Worm (Caenorhabditis elegans): ENCODE measurements around the gene lgc-23.
A peak's percentile ranks its signal among the peaks of the same experiment; 100 is the strongest.

lgc-23 gene

ce11 chrX:12068250-12068649 lies 3.2 kb downstream of the lgc-23 start, which contains the start of gene lgc-24:
TSS of gene lgc-24 (plus strand) at chrX:12068550.
- TF ChIP-seq Y55F3AM.14 (GFP tag; optimal IDR thresholded peaks at IDR 0.05) = no peak
- no peak for TF ChIP-seq lin-13 (GFP tag; optimal IDR thresholded peaks at IDR 0.05)
- TF ChIP-seq ama-1 (optimal IDR thresholded peaks at IDR 0.05) = no peak
- TF ChIP-seq unc-39 (tag; optimal IDR thresholded peaks at IDR 0.05) = no peak
- no peak for TF ChIP-seq nhr-12 (tag; optimal IDR thresholded peaks at IDR 0.05)
- no peak for TF ChIP-seq ZK546.5 (tag; optimal IDR thresholded peaks at IDR 0.05)
- TF ChIP-seq ztf-1 (GFP tag; conservative IDR thresholded peaks at IDR 0.05) = no peak

- TF ChIP-seq fos-1 (tag; optimal IDR thresholded peaks at IDR 0.05) (no peak), peb-1 (tag; optimal IDR thresholded peaks at IDR 0.05) (no peak), nhr-25 (tag; optimal IDR thresholded peaks at IDR 0.05) (no peak), elt-3 (tag; optimal IDR thresholded peaks at IDR 0.05) (no peak), Y55F3AM.14 (GFP tag; optimal IDR thresholded peaks at IDR 0.05) (no peak)
Observed at ce11 chrX:12073764-12074163, 8.8 kb downstream of the lgc-23 start, which contains the start of gene tmem-145. TSS of gene tmem-145 (minus strand) at chrX:12073864.

ce11 chrX:12080581-12081162 lies 15.7 kb downstream of the lgc-23 start:
- TF ChIP-seq unc-55 (GFP tag; optimal IDR thresholded peaks at IDR 0.05) = peak; percentile 59
- no peak for TF ChIP-seq elt-3 (tag; optimal IDR thresholded peaks at IDR 0.05)
- TF ChIP-seq sem-4 (tag; optimal IDR thresholded peaks at IDR 0.05) = peak; percentile 58
- TF ChIP-seq mab-5 (tag; optimal IDR thresholded peaks at IDR 0.05) = peak; percentile 14
- TF ChIP-seq blmp-1 (tag; optimal IDR thresholded peaks at IDR 0.05; ENCODE audit: insufficient read depth) = peak; percentile 80
- peak; percentile 26 for TF ChIP-seq sma-9 (GFP tag; optimal IDR thresholded peaks at IDR 0.05)
- no peak for TF ChIP-seq sma-9 (tag; optimal IDR thresholded peaks at IDR 0.05)
- no peak for TF ChIP-seq unc-39 (tag; optimal IDR thresholded peaks at IDR 0.05)
- peak; percentile 69 for TF ChIP-seq nhr-25 (tag; optimal IDR thresholded peaks at IDR 0.05)
- TF ChIP-seq F13H6.1 (tag; optimal IDR thresholded peaks at IDR 0.05) = peak; percentile 15
- peak; percentile 55 for TF ChIP-seq nhr-129 (tag; optimal IDR thresholded peaks at IDR 0.05)
- TF ChIP-seq snpc-4 (tag; optimal IDR thresholded peaks at IDR 0.05) = no peak
- TF ChIP-seq gmeb-1 (tag; optimal IDR thresholded peaks at IDR 0.05) = no peak
- no peak for TF ChIP-seq crh-2 (tag; optimal IDR thresholded peaks at IDR 0.05)

DNA sequence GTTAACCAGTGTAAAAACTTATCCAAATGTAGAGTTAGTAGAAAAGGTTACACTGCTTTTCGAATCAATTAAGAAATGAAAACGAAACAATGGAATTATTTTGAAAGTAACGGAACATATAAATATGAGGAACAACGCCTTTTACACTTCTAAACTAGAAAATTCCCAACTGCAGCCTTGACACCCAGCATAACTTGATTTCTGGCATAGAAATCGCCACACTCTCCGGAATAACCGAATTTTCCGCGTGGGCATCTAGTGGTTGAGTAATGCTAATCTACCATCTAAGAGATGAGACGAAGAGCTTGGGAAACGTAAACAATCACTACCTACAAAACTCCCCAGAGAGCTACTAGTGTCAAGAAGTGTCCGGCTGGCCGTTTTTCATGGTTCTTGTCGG lies 16.2 kb downstream of the lgc-23 start:
- TF ChIP-seq mab-5 (tag; optimal IDR thresholded peaks at IDR 0.05) (no peak), F13H6.1 (tag; optimal IDR thresholded peaks at IDR 0.05) (no peak)

DNA sequence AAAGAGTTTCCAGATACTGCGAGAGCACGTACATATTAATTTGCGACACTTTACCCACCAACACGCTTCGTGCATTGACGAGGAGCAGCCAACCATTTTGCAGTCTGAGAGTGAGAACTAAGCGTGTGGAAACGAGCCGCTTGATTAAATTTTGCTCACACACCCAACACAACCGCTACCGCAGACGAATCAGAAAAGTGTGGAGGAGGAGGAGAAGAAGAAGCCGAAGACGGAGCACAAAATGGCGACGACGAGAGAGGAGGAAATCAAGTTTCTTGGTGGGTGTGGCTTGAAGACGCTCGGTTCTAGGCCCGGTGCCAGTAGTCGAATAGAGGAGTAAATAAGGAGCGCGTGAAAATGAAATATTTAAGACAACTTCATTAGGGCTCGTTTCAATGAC lies 17.8 kb downstream of the lgc-23 start:
- TF ChIP-seq mbf-1 (tag; optimal IDR thresholded peaks at IDR 0.05) (no peak), unc-55 (GFP tag; optimal IDR thresholded peaks at IDR 0.05) (peak; percentile 12), sem-4 (tag; optimal IDR thresholded peaks at IDR 0.05) (peak; percentile 15)

- TF ChIP-seq egl-27 (tag; optimal IDR thresholded peaks at IDR 0.05) (no peak), nhr-6 (tag; optimal IDR thresholded peaks at IDR 0.05) (no peak), ZK546.5 (tag; optimal IDR thresholded peaks at IDR 0.05) (no peak), ama-1 (optimal IDR thresholded peaks at IDR 0.05) (no peak), crh-2 (tag; optimal IDR thresholded peaks at IDR 0.05) (no peak), R02D3.7 (tag; optimal IDR thresholded peaks at IDR 0.05) (no peak), lin-11 (tag; optimal IDR thresholded peaks at IDR 0.05) (no peak), sma-3 (GFP tag; optimal IDR thresholded peaks at IDR 0.05) (no peak), mdl-1 (tag; optimal IDR thresholded peaks at IDR 0.05) (no peak), nhr-12 (tag; optimal IDR thresholded peaks at IDR 0.05) (no peak), unc-39 (tag; optimal IDR thresholded peaks at IDR 0.05) (no peak), lsy-2 (tag; optimal IDR thresholded peaks at IDR 0.05) (no peak), nhr-129 (tag; optimal IDR thresholded peaks at IDR 0.05) (no peak), alr-1 (tag; optimal IDR thresholded peaks at IDR 0.05) (no peak), nhr-10 (tag; optimal IDR thresholded peaks at IDR 0.05) (no peak)
Observed at ce11 chrX:12086297-12086696, 21.3 kb downstream of the lgc-23 start.
